Worm (Caenorhabditis elegans) whole organism, L4 larva: Measurements from ENCODE around the gene W03B1.5.
A peak's percentile ranks its signal among the peaks of the same experiment; 100 is the strongest.

Experiments used
- D1046.2 ChIP-seq: fragments of 200-800 bp; sonication (Bioruptor generic); IDR thresholded peaks from 2 replicates; pipeline ENCODE4 v1.3.6; 2022; ENCODE audit warnings: missing genetic modification characterization, missing compliant biosample characterization
- F37D6.2 ChIP-seq: sonication (generic microtip); optimal IDR thresholded peaks from 2 replicates; lab custom pipeline; 2016; ENCODE audit warnings: mild to moderate bottlenecking, missing genetic modification characterization, missing compliant biosample characterization
- F44E2.7 ChIP-seq: fragments of 200-800 bp; sonication (Bioruptor generic); IDR thresholded peaks from 2 replicates; pipeline ENCODE4 v2.1.2; 2022; ENCODE audit warnings: missing genetic modification characterization, missing compliant biosample characterization
- T26A8.4 ChIP-seq: fragments of 200-800 bp; sonication (Bioruptor generic); IDR thresholded peaks from 2 replicates; pipeline ENCODE4 v1.3.6; 2022; ENCODE audit warnings: missing genetic modification characterization, missing compliant biosample characterization
- aha-1 ChIP-seq: fragments of 150-350 bp; peaks from one replicate; lab custom pipeline; 2014; ENCODE audit warnings: missing biosample characterization, missing genetic modification characterization
- ceh-20 ChIP-seq: fragments of 200-800 bp; sonication (Bioruptor generic); IDR thresholded peaks from 2 replicates; pipeline ENCODE4 v1.3.6; 2022; ENCODE audit warnings: missing genetic modification reagents, missing genetic modification characterization, missing compliant biosample characterization
- ceh-28 ChIP-seq: fragments of 150-350 bp; optimal IDR thresholded peaks from 2 replicates; lab custom pipeline; 2014; ENCODE audit warnings: missing biosample characterization, missing genetic modification reagents, missing genetic modification characterization
- ceh-32 ChIP-seq: sonication (generic microtip); optimal IDR thresholded peaks from 2 replicates; lab custom pipeline; 2016; ENCODE audit warnings: mild to moderate bottlenecking, missing genetic modification characterization, missing compliant biosample characterization; ENCODE audit not compliant: poor library complexity
- ceh-44 ChIP-seq: fragments of 200-800 bp; sonication (Bioruptor generic); IDR thresholded peaks from 2 replicates; pipeline ENCODE4 v1.3.6; 2022; ENCODE audit warnings: missing genetic modification reagents, missing genetic modification characterization, missing compliant biosample characterization
- cey-2 ChIP-seq: sonication (generic microtip); optimal IDR thresholded peaks from 3 replicates; lab custom pipeline; 2017; ENCODE audit warnings: missing genetic modification characterization, mild to moderate bottlenecking, missing compliant biosample characterization, antibody characterized with exemption, borderline replicate concordance; ENCODE audit not compliant: insufficient read depth
- ctbp-1 ChIP-seq: fragments of 200-800 bp; sonication (Bioruptor generic); IDR thresholded peaks from 2 replicates; pipeline ENCODE4 v1.3.6; 2022; ENCODE audit warnings: missing genetic modification reagents, missing genetic modification characterization, missing compliant biosample characterization
- daf-16 ChIP-seq, 3 experiments: sonication (generic microtip); optimal IDR thresholded peaks; 2 replicates each; lab custom pipeline; 2016 to 2017; ENCODE audit warnings: missing genetic modification characterization in 3 of 3, missing genetic modification reagents in 3 of 3, mild to moderate bottlenecking in 2 of 3, missing compliant biosample characterization in 2 of 3, missing biosample characterization in 1 of 3, moderate library complexity in 1 of 3
- daf-19 ChIP-seq: fragments of 200-800 bp; sonication (Bioruptor generic); conservative IDR thresholded peaks from 2 replicates; pipeline ENCODE4 v1.3.6; 2022; ENCODE audit warnings: missing genetic modification characterization, missing compliant biosample characterization
- dmd-8 ChIP-seq: fragments of 200-800 bp; sonication (Bioruptor generic); IDR thresholded peaks from 2 replicates; pipeline ENCODE4 v1.3.6; 2022; ENCODE audit warnings: missing genetic modification characterization, missing compliant biosample characterization
- dpl-1 ChIP-seq: fragments of 150-350 bp; optimal IDR thresholded peaks from 2 replicates; lab custom pipeline; 2014; ENCODE audit warnings: missing biosample characterization, missing genetic modification reagents, missing genetic modification characterization
- fkh-10 ChIP-seq: fragments of 150-350 bp; optimal IDR thresholded peaks from 2 replicates; lab custom pipeline; 2014; ENCODE audit warnings: missing biosample characterization, missing genetic modification reagents, missing genetic modification characterization
- hlh-11 ChIP-seq: fragments of 200-800 bp; sonication (Bioruptor generic); optimal IDR thresholded peaks from 2 replicates; lab custom pipeline; 2018; ENCODE audit warnings: mild to moderate bottlenecking, missing genetic modification characterization, missing compliant biosample characterization
- jun-1 ChIP-seq: fragments of 150-350 bp; optimal IDR thresholded peaks from 2 replicates; lab custom pipeline; 2014; ENCODE audit warnings: missing biosample characterization, missing genetic modification reagents, missing genetic modification characterization
- lin-1 ChIP-seq: fragments of 200-800 bp; sonication (Bioruptor generic); IDR thresholded peaks from 2 replicates; pipeline ENCODE4 v1.3.6; 2022; ENCODE audit warnings: missing genetic modification reagents, missing genetic modification characterization, missing compliant biosample characterization
- lin-13 ChIP-seq: fragments of 150-350 bp; optimal IDR thresholded peaks from 2 replicates; lab custom pipeline; 2014; ENCODE audit warnings: missing biosample characterization, missing genetic modification reagents, missing genetic modification characterization
- lin-15B ChIP-seq: fragments of 150-350 bp; sonication (generic microtip); optimal IDR thresholded peaks from 3 replicates; lab custom pipeline; 2014; ENCODE audit warnings: missing biosample characterization, missing genetic modification characterization
- lin-38 ChIP-seq: fragments of 200-800 bp; sonication (Bioruptor generic); IDR thresholded peaks from 2 replicates; pipeline ENCODE4 v1.3.6; 2022; ENCODE audit warnings: missing genetic modification reagents, missing genetic modification characterization, missing compliant biosample characterization
- lin-39 ChIP-seq: fragments of 150-350 bp; optimal IDR thresholded peaks from 2 replicates; lab custom pipeline; 2014; ENCODE audit warnings: missing biosample characterization, missing genetic modification reagents, missing genetic modification characterization
- lsy-2 ChIP-seq, 2 experiments: fragments of 150-350 bp in 1 of 2; sonication (generic microtip) in 1 of 2; optimal IDR thresholded peaks; 2 replicates each; lab custom pipeline; 2014 to 2017; ENCODE audit warnings: missing biosample characterization in 2 of 2, missing genetic modification characterization in 2 of 2
- nhr-102 ChIP-seq: sonication (generic microtip); optimal IDR thresholded peaks from 2 replicates; lab custom pipeline; 2016; ENCODE audit warnings: mild to moderate bottlenecking, missing genetic modification characterization, moderate library complexity, missing compliant biosample characterization
- nhr-28 ChIP-seq: fragments of 150-350 bp; optimal IDR thresholded peaks from 2 replicates; lab custom pipeline; 2014; ENCODE audit warnings: missing biosample characterization, missing genetic modification characterization
- nhr-48 ChIP-seq: sonication (generic microtip); optimal IDR thresholded peaks from 2 replicates; lab custom pipeline; 2016; ENCODE audit warnings: mild to moderate bottlenecking, missing genetic modification characterization, missing compliant biosample characterization
- nhr-76 ChIP-seq: fragments of 150-350 bp; optimal IDR thresholded peaks from 2 replicates; lab custom pipeline; 2014; ENCODE audit warnings: missing biosample characterization, missing genetic modification characterization
- pqm-1 ChIP-seq: sonication (generic microtip); optimal IDR thresholded peaks from 2 replicates; lab custom pipeline; 2017; ENCODE audit warnings: missing biosample characterization, missing genetic modification characterization
- saeg-2 ChIP-seq: fragments of 200-800 bp; sonication (Bioruptor generic); IDR thresholded peaks from 2 replicates; pipeline ENCODE4 v1.3.6; 2022; ENCODE audit warnings: missing genetic modification reagents, missing genetic modification characterization, missing compliant biosample characterization
- sdz-12 ChIP-seq: fragments of 200-800 bp; sonication (Bioruptor generic); optimal IDR thresholded peaks from 2 replicates; lab custom pipeline; 2018; ENCODE audit warnings: mild to moderate bottlenecking, missing genetic modification characterization, missing compliant biosample characterization
- snpc-1.2 ChIP-seq: fragments of 200-800 bp; sonication (Bioruptor generic); IDR thresholded peaks from 2 replicates; pipeline ENCODE4 v1.3.6; 2022; ENCODE audit warnings: missing genetic modification reagents, missing genetic modification characterization, missing compliant biosample characterization
- spr-3 ChIP-seq: fragments of 200-800 bp; sonication (Bioruptor generic); optimal IDR thresholded peaks from 2 replicates; lab custom pipeline; 2018; ENCODE audit warnings: mild to moderate bottlenecking, missing genetic modification characterization, missing compliant biosample characterization
- tag-97 ChIP-seq: fragments of 200-800 bp; sonication (Bioruptor generic); IDR thresholded peaks from 2 replicates; pipeline ENCODE4 v1.3.6; 2022; ENCODE audit warnings: missing genetic modification characterization, missing compliant biosample characterization
- tra-1 ChIP-seq: fragments of 200-800 bp; sonication (Bioruptor generic); IDR thresholded peaks from 2 replicates; pipeline ENCODE4 v1.3.6; 2022; ENCODE audit warnings: missing genetic modification reagents, missing genetic modification characterization, missing compliant biosample characterization
- vab-7 ChIP-seq: fragments of 200-800 bp; sonication (Bioruptor generic); IDR thresholded peaks from 2 replicates; pipeline ENCODE4 v1.3.6; 2022; ENCODE audit warnings: missing genetic modification reagents, missing genetic modification characterization, missing compliant biosample characterization
- zip-11 ChIP-seq: fragments of 200-800 bp; sonication (Bioruptor generic); IDR thresholded peaks from 2 replicates; pipeline ENCODE4 v1.3.6; 2022; ENCODE audit warnings: missing genetic modification characterization, missing compliant biosample characterization
- zip-2 ChIP-seq: fragments of 150-350 bp; optimal IDR thresholded peaks from 2 replicates; lab custom pipeline; 2014; ENCODE audit warnings: missing biosample characterization, missing genetic modification characterization
- ztf-11 ChIP-seq: fragments of 150-350 bp; optimal IDR thresholded peaks from 2 replicates; lab custom pipeline; 2014; ENCODE audit warnings: missing biosample characterization, missing genetic modification characterization
- ztf-7 ChIP-seq: fragments of 150-350 bp; optimal IDR thresholded peaks from 2 replicates; lab custom pipeline; 2014; ENCODE audit warnings: missing biosample characterization, missing genetic modification characterization

Gene W03B1.5

ce11 chrIV:4316813-4317408 is 31.3 kb upstream of the W03B1.5 start, which contains the start of gene Y24D9B.1:
Gene Y24D9B.1 (plus strand): TSS chrIV:4317358.
- TF ChIP-seq fkh-10 (GFP tag; lab: Kevin White, UChicago) (no peak), D1046.2 (GFP tag; lab: Robert Waterston, UW) (no peak), T26A8.4 (no peak), lsy-2 (tag; optimal IDR thresholded peaks at IDR 0.05; lab: Kevin White, UChicago) (no peak), lin-39 (tag; lab: Kevin White, UChicago) (no peak), nhr-48 (tag; lab: Kevin White, UChicago) (no peak), jun-1 (tag; lab: Kevin White, UChicago) (no peak), lin-38 (peak; percentile 27), lin-15B (tag; lab: Kevin White, UChicago) (no peak)

ce11 chrIV:4317638-4318037 is 30.6 kb upstream of the W03B1.5 start:
- TF ChIP-seq ceh-28 (tag; lab: Kevin White, UChicago) (peak; percentile 95), jun-1 (tag; lab: Kevin White, UChicago) (no peak)

ce11 chrIV:4318056-4318455 is 30.2 kb upstream of the W03B1.5 start:
- TF ChIP-seq ztf-11 (tag; lab: Kevin White, UChicago) (no peak), cey-2 (tag; lab: Kevin White, UChicago) (no peak), ceh-28 (tag; lab: Kevin White, UChicago) (peak; percentile 43)
- TF ChIP-seq, all 104 proteins: peak for 1

DNA sequence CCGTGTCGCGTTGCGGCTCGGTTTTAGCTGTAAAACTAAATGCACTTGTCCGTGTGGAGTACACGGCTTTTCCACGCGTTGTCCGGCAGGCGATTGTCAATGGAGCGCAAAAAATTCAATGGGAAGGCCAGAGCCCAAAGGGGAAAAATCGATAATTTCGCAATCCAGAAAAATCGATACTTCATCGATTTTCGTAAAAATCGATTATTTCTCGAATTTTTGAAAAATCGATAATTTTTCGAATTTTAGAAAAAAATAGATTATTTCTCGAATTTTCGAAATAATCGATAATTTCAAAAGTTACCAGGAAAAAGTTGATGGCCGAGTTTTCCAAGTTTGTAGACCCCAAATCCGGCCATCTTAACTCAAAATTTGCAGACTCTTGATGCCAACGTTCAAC is 28.8 kb upstream of the W03B1.5 start:
- no peak for TF ChIP-seq lin-39 (tag; lab: Kevin White, UChicago)
- no peak for TF ChIP-seq tag-97
- no peak for TF ChIP-seq vab-7 (GFP tag; lab: Robert Waterston, UW)
- TF ChIP-seq snpc-1.2 (GFP tag; lab: Robert Waterston, UW), result 0 out of 2 replicates have a peak, but pooled peaks have one; percentile 8
- TF ChIP-seq sdz-12, result no peak
- TF ChIP-seq dmd-8 (GFP tag; lab: Robert Waterston, UW), result no peak
- TF ChIP-seq F44E2.7 (GFP tag; lab: Robert Waterston, UW), result 0 out of 2 replicates have a peak, but pooled peaks have one; percentile 14
- no peak for TF ChIP-seq F37D6.2 (tag; lab: Kevin White, UChicago)
- TF ChIP-seq lin-13 (GFP tag; lab: Kevin White, UChicago), result no peak
- TF ChIP-seq tra-1 (GFP tag; lab: Robert Waterston, UW), result no peak
- TF ChIP-seq ceh-28 (tag; lab: Kevin White, UChicago), result peak; percentile 93
- 0 out of 2 replicates have a peak, but pooled peaks have one; percentile 11 for TF ChIP-seq lin-38

DNA sequence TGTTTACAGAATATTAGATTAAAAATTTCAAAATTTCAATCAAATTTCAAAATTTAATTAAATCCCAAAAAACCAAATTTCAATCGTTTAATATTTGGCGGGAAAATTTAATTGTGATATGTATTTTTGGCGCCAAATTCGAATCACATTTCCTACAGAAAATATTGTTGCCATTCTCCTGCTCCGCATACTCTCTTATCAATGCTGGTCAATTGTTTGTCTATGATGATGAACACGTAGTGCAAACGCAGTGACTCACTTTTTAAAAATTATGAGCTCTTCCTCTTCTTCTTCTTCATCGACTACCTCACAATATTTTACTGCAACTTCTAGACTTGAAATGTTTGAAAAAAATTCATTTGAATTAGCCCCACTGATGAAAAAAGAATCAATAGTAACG is 21.8 kb upstream of the W03B1.5 start, which contains the start of gene trpl-2:
Gene trpl-2, plus strand, starts transcription at position 210 of the 400 bp plus-strand sequence.
- TF ChIP-seq nhr-28 (tag; lab: Kevin White, UChicago) (peak; percentile 71), ceh-28 (tag; lab: Kevin White, UChicago) (no peak), lin-15B (tag; lab: Kevin White, UChicago) (no peak), hlh-11 (no peak), daf-16 (GFP tag; optimal IDR thresholded peaks at IDR 0.05; lab: Kevin White, UChicago) (no peak), daf-16 (tag; optimal IDR thresholded peaks at IDR 0.05; lab: Kevin White, UChicago) (peak; percentile 48), F37D6.2 (tag; lab: Kevin White, UChicago) (no peak), tra-1 (GFP tag; lab: Robert Waterston, UW) (no peak), ceh-20 (GFP tag; lab: Robert Waterston, UW) (no peak), nhr-76 (no peak), nhr-102 (tag; lab: Kevin White, UChicago) (no peak), lin-1 (GFP tag; lab: Robert Waterston, UW) (no peak), ceh-44 (GFP tag; lab: Robert Waterston, UW) (no peak), zip-11 (GFP tag; lab: Robert Waterston, UW) (no peak), ztf-7 (no peak), daf-19 (GFP tag; lab: Robert Waterston, UW) (no peak), aha-1 (tag; lab: Kevin White, UChicago) (peak; percentile 44), ctbp-1 (no peak), zip-2 (tag; lab: Kevin White, UChicago) (no peak), ceh-32 (tag; lab: Kevin White, UChicago) (no peak), dpl-1 (peak; percentile 9), saeg-2 (GFP tag; lab: Robert Waterston, UW) (no peak), ztf-11 (tag; lab: Kevin White, UChicago) (no peak), spr-3 (GFP tag; lab: Kevin White, UChicago) (no peak), fkh-10 (GFP tag; lab: Kevin White, UChicago) (no peak), pqm-1 (tag; lab: Kevin White, UChicago) (peak; percentile 33)
- TF ChIP-seq, all 104 proteins: peak for 5
